Fruit fly (Drosophila melanogaster): Measurements from ENCODE around the gene PGRP-LD.

The PGRP-LD gene

DNA sequence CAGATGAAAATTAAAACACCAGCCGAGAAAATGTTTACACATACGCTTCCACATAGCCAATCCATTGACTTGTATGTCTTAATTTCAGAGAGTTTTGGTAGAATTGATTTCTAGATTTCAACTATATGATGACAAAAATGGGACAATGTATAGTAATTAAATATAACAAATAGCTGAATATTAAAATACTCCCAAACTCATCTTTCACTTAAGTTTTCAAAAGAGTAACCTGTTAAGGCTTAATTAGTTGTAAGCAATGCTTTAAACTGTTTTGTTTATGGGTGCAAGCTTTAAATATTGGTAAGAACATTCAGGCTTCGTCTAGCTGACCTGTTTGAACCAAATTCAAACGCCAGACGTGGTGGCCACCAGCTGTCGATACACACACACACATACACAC lies 48.8 kb downstream of the PGRP-LD start (continued):
- TF ChIP-seq Dad (GFP tag; optimal IDR thresholded peaks at IDR 0.05) (no peak), Rfx (GFP tag; IDR thresholded peaks at IDR 0.05) (no peak; the same call in 1 of the 2 replicates), CG16815 (GFP tag; optimal IDR thresholded peaks at IDR 0.05) (no peak), Meics (GFP tag; optimal IDR thresholded peaks at IDR 0.05) (peak; percentile 29), CG13296 (GFP tag; optimal IDR thresholded peaks at IDR 0.05) (no peak)

DNA sequence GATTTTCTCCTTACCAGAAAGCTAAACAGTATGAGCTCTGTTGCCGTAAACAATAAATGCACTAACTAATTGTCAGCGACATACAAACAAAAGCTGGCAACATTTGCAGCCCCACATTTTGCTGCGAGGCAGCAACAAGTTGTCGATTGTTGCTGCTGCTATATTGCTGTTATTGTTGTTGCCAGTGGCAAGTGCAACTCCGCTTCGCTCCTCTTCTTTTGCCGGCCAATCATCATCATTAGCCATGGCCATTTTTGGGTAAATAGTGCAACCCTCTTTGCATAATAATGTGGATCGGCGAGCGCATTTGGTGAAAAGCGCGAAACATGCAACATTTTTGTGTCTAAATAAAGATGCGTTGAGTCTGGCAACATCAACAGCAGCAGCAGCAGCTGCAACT lies 50.8 kb downstream of the PGRP-LD start:
- TF ChIP-seq emc (GFP tag; optimal IDR thresholded peaks at IDR 0.05) (no peak), Hsf (GFP tag; optimal IDR thresholded peaks at IDR 0.05) (no peak), CG11504 (tag; optimal IDR thresholded peaks at IDR 0.05) (peak; percentile 93), CG6854 (GFP tag; optimal IDR thresholded peaks at IDR 0.05) (no peak), CG12104 (GFP tag; optimal IDR thresholded peaks at IDR 0.05) (no peak), tna (GFP tag; IDR thresholded peaks at IDR 0.05; ENCODE audit: partially characterized antibody) (no peak), toy (GFP tag; IDR thresholded peaks at IDR 0.05) (no peak), CG30431 (GFP tag; optimal IDR thresholded peaks at IDR 0.05) (no peak)

DNA sequence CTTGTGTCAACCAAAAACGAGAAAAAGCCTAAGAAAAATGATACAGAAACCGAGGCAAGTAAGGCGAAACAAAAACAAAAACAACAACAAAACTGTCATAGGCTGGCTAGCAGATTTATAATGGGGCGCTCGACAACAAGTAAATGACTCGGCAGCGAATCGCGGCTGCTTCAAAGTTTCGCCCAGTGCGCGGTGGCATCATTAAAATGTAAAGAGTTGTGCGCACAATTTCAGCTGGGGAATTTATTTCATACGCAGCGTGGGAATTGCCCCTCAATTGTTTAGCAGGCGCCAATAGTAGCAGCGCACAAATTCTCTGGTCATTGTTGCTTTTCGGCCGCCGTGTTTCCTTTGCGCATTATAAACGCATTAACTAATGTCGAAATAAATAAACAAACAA lies 52.0 kb downstream of the PGRP-LD start:
- TF ChIP-seq Lhr (GFP tag; optimal IDR thresholded peaks at IDR 0.05) (no peak), prd (optimal IDR thresholded peaks at IDR 0.05) (no peak), prd (GFP tag; IDR thresholded peaks at IDR 0.05) (no peak), sd (tag; optimal IDR thresholded peaks at IDR 0.05) (peak; percentile 53), Deaf1 (tag; optimal IDR thresholded peaks at IDR 0.05) (no peak), repo (GFP tag; optimal IDR thresholded peaks at IDR 0.05) (no peak), CG15269 (tag; optimal IDR thresholded peaks at IDR 0.05) (peak; percentile 24), wor (GFP tag; IDR thresholded peaks at IDR 0.05) (no peak), dm (GFP tag; optimal IDR thresholded peaks at IDR 0.05) (no peak), CG11723 (GFP tag; optimal IDR thresholded peaks at IDR 0.05) (no peak), bcd (GFP tag; optimal IDR thresholded peaks at IDR 0.05) (no peak), nerfin-1 (tag; optimal IDR thresholded peaks at IDR 0.05) (no peak), chinmo (GFP tag; IDR thresholded peaks at IDR 0.05; ENCODE audit: partially characterized antibody) (0 out of 4 replicates have a peak, but pooled peaks have one; percentile 59), exex (tag; optimal IDR thresholded peaks at IDR 0.05) (no peak), cato (GFP tag; optimal IDR thresholded peaks at IDR 0.05; ENCODE audit: borderline replicate concordance) (no peak)

DNA sequence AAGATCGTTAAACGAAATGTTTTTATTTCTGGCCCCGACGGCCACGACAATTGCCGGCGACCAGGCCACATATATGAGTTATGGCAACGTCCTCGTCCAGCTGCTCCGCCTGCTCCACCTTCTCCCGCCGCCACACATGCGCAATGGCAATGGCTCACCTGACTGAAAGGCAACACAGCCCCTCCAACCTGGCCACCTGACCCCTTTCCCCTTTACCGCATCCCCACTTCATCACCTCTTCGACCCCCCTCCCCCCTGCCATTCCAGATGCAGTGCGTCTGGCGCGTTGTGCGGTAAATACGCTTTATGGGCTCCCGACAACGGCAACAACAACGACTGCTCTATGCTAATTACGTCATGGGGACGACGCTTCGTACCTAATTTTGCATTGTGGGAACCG lies 53.9 kb downstream of the PGRP-LD start:
- TF ChIP-seq CG14860 (GFP tag; IDR thresholded peaks at IDR 0.05; ENCODE audit: partially characterized antibody) (no peak), crol (GFP tag; IDR thresholded peaks at IDR 0.05) (peak; percentile 64), CG11504 (tag; optimal IDR thresholded peaks at IDR 0.05) (peak; percentile 69)

DNA sequence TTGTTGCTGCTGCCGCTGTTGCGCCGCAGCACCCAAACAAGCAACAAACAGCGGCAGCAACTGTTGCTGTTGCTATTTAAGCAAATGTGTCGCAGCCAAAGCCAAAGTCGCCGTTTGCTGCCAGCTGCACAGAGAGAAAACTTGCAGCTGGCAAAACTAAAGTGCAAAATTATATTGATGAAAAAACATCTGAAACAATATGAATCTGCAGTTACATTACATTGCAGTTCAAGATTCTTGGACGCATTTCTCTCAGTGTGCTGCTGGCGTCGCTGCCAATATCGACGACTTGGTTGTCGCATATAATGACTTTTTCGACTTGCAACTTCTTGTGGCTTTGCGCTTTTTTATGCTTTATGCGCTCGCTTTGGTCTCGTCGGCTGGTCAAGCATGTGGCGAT lies 54.4 kb downstream of the PGRP-LD start:
- TF ChIP-seq NfI (GFP tag; optimal IDR thresholded peaks at IDR 0.05) (no peak), CG11398 (GFP tag; optimal IDR thresholded peaks at IDR 0.05) (no peak), nmo (GFP tag; optimal IDR thresholded peaks at IDR 0.05) (peak; percentile 18), CG7271 (tag; optimal IDR thresholded peaks at IDR 0.05) (no peak), az2 (GFP tag; optimal IDR thresholded peaks at IDR 0.05) (peak; percentile 31), HmgZ (tag; optimal IDR thresholded peaks at IDR 0.05) (no peak), Dll (GFP tag; IDR thresholded peaks at IDR 0.05; ENCODE audit: partially characterized antibody) (no peak), sob (GFP tag; IDR thresholded peaks at IDR 0.05) (no peak), CrebB (tag; optimal IDR thresholded peaks at IDR 0.05) (no peak), ind (GFP tag; optimal IDR thresholded peaks at IDR 0.05) (peak; percentile 12), phol (tag; optimal IDR thresholded peaks at IDR 0.05) (peak; percentile 3), z (GFP tag; IDR thresholded peaks at IDR 0.05) (no peak), bsh (GFP tag; optimal IDR thresholded peaks at IDR 0.05) (peak; percentile 58 to 79), pan (optimal IDR thresholded peaks at IDR 0.05) (no peak), pan (GFP tag; optimal IDR thresholded peaks at IDR 0.05 in 1 of 2, IDR thresholded peaks at IDR 0.05 in 1 of 2) (no peak), Gug (GFP tag; IDR thresholded peaks at IDR 0.05) (0 out of 4 replicates have a peak, but pooled peaks have one; percentile 28), emc (GFP tag; optimal IDR thresholded peaks at IDR 0.05) (no peak)
